Fruit fly (Drosophila melanogaster) whole organism, embryonic: ENCODE measurements around the gene CG31157.

Source experiments
- CG10209 ChIP-seq: fragments of 200-800 bp; sonication (Bioruptor generic); optimal IDR thresholded peaks from 3 replicates; lab custom pipeline; 2017; ENCODE audit warnings: missing biosample characterization, mild to moderate bottlenecking, missing genetic modification characterization, missing genetic modification reagents
- CG12744 ChIP-seq: fragments of 200-800 bp; sonication (Bioruptor generic); optimal IDR thresholded peaks from 2 replicates; lab custom pipeline; 2016; ENCODE audit warnings: missing biosample characterization, missing genetic modification characterization
- CG13775 ChIP-seq: fragments of 200-800 bp; sonication (Bioruptor generic); optimal IDR thresholded peaks from 3 replicates; lab custom pipeline; 2017; ENCODE audit warnings: missing biosample characterization, mild to moderate bottlenecking, missing genetic modification characterization
- CG14860 ChIP-seq: fragments of 200-800 bp; sonication (Bioruptor generic); IDR thresholded peaks from 3 replicates; pipeline ENCODE4 v1.3.6; 2022; ENCODE audit warnings: missing biosample characterization, missing genetic modification characterization; ENCODE audit not compliant: partially characterized antibody
- CG18262 ChIP-seq: fragments of 200-800 bp; optimal IDR thresholded peaks from 3 replicates; lab custom pipeline; 2019; ENCODE audit warnings: missing biosample characterization, mild to moderate bottlenecking, missing genetic modification characterization, moderate library complexity
- CG2120 ChIP-seq: fragments of 200-800 bp; sonication (Bioruptor generic); optimal IDR thresholded peaks from 3 replicates; lab custom pipeline; 2016; ENCODE audit warnings: missing biosample characterization, missing genetic modification characterization
- CG30020 ChIP-seq: fragments of 200-800 bp; optimal IDR thresholded peaks from 2 replicates; lab custom pipeline; 2019; ENCODE audit warnings: missing biosample characterization, mild to moderate bottlenecking, missing genetic modification characterization, moderate library complexity
- CG32532 ChIP-seq: fragments of 200-800 bp; sonication (Bioruptor generic); IDR thresholded peaks from 2 replicates; pipeline ENCODE4 v1.3.6; 2022; ENCODE audit warnings: missing biosample characterization, missing genetic modification characterization
- CG4360 ChIP-seq: fragments of 200-800 bp; sonication (Bioruptor generic); IDR thresholded peaks from 2 replicates; pipeline ENCODE4 v1.3.6; 2022; ENCODE audit warnings: missing biosample characterization, missing genetic modification characterization
- CG5245 ChIP-seq: fragments of 200-800 bp; sonication (Bioruptor generic); optimal IDR thresholded peaks from 3 replicates; lab custom pipeline; 2016; ENCODE audit warnings: missing biosample characterization, missing genetic modification characterization
- CG6175 ChIP-seq: fragments of 200-800 bp; sonication (Bioruptor generic); IDR thresholded peaks from 3 replicates; pipeline ENCODE4 v1.3.6; 2022; ENCODE audit warnings: missing biosample characterization, missing genetic modification characterization
- CG6654 ChIP-seq: fragments of 200-800 bp; sonication (Bioruptor generic); optimal IDR thresholded peaks from 2 replicates; lab custom pipeline; 2017; ENCODE audit warnings: missing biosample characterization, mild to moderate bottlenecking, missing genetic modification characterization
- CG6854 ChIP-seq: fragments of 200-800 bp; sonication (Bioruptor generic); optimal IDR thresholded peaks from 3 replicates; lab custom pipeline; 2017; ENCODE audit warnings: missing biosample characterization, mild to moderate bottlenecking, missing genetic modification characterization
- CG7556 ChIP-seq: fragments of 200-800 bp; sonication (Bioruptor generic); optimal IDR thresholded peaks from 2 replicates; lab custom pipeline; 2017; ENCODE audit warnings: missing biosample characterization, mild to moderate bottlenecking, missing genetic modification characterization
- CG7963 ChIP-seq: fragments of 200-800 bp; sonication (Bioruptor generic); IDR thresholded peaks from 3 replicates; pipeline ENCODE4 v1.3.6; 2022; ENCODE audit warnings: missing biosample characterization, missing genetic modification characterization; ENCODE audit not compliant: partially characterized antibody
- CG8089 ChIP-seq: fragments of 200-800 bp; sonication (Bioruptor generic); optimal IDR thresholded peaks from 3 replicates; lab custom pipeline; 2016; ENCODE audit warnings: missing biosample characterization, missing genetic modification characterization
- CG8281 ChIP-seq: fragments of 200-800 bp; sonication (Bioruptor generic); optimal IDR thresholded peaks from 2 replicates; lab custom pipeline; 2018; ENCODE audit warnings: missing biosample characterization, mild to moderate bottlenecking, missing genetic modification characterization, moderate library complexity
- CG9437 ChIP-seq: fragments of 200-800 bp; sonication (Bioruptor generic); optimal IDR thresholded peaks from 2 replicates; lab custom pipeline; 2018; ENCODE audit warnings: missing biosample characterization, mild to moderate bottlenecking, missing genetic modification characterization
- Chrac-16 ChIP-seq: fragments of 200-800 bp; sonication (Bioruptor generic); optimal IDR thresholded peaks from 3 replicates; lab custom pipeline; 2016; ENCODE audit warnings: missing biosample characterization, missing genetic modification characterization
- Dip2 ChIP-seq: fragments of 200-800 bp; sonication (Bioruptor generic); IDR thresholded peaks from 2 replicates; pipeline ENCODE4 v1.3.6; 2022; ENCODE audit warnings: missing biosample characterization, missing genetic modification characterization
- Hmx ChIP-seq: fragments of 200-800 bp; sonication (Bioruptor generic); optimal IDR thresholded peaks from 2 replicates; lab custom pipeline; 2016; ENCODE audit warnings: missing biosample characterization, missing genetic modification characterization
- MTF-1 ChIP-seq: fragments of 200-800 bp; sonication (Bioruptor generic); optimal IDR thresholded peaks from 2 replicates; lab custom pipeline; 2018; ENCODE audit warnings: missing biosample characterization, mild to moderate bottlenecking, missing genetic modification characterization, borderline replicate concordance
- NC2α ChIP-seq: fragments of 200-800 bp; sonication (Bioruptor generic); optimal IDR thresholded peaks from 2 replicates; lab custom pipeline; 2016; ENCODE audit warnings: missing biosample characterization, missing genetic modification characterization
- Nf-YA ChIP-seq: fragments of 200-800 bp; sonication (Bioruptor generic); IDR thresholded peaks from 2 replicates; pipeline ENCODE4 v1.3.6; 2022; ENCODE audit warnings: missing biosample characterization, missing genetic modification characterization
- Ravus ChIP-seq: fragments of 200-800 bp; sonication (Bioruptor generic); IDR thresholded peaks from 2 replicates; pipeline ENCODE4 v1.3.6; 2022; ENCODE audit warnings: missing biosample characterization, missing genetic modification characterization
- Rx ChIP-seq: fragments of 200-800 bp; sonication (Bioruptor generic); IDR thresholded peaks from 2 replicates; pipeline ENCODE4 v1.3.6; 2022; ENCODE audit warnings: missing biosample characterization, missing genetic modification characterization
- Sox100B ChIP-seq: fragments of 200-800 bp; sonication (Bioruptor generic); optimal IDR thresholded peaks from 3 replicates; lab custom pipeline; 2018; ENCODE audit warnings: missing biosample characterization, mild to moderate bottlenecking, missing genetic modification characterization
- Taf1 ChIP-seq: fragments of 200-800 bp; sonication (Bioruptor generic); IDR thresholded peaks from 2 replicates; pipeline ENCODE4 v1.3.6; 2022; ENCODE audit warnings: missing biosample characterization, missing genetic modification characterization
- abd-A ChIP-seq: fragments of 200-800 bp; sonication (Bioruptor generic); optimal IDR thresholded peaks from 3 replicates; lab custom pipeline; 2019; ENCODE audit warnings: missing biosample characterization, mild to moderate bottlenecking, missing genetic modification characterization, moderate library complexity
- bsh ChIP-seq, 2 experiments: fragments of 200-800 bp; sonication (Bioruptor generic); optimal IDR thresholded peaks; 2 replicates each; lab custom pipeline; 2017 to 2018; ENCODE audit warnings: mild to moderate bottlenecking in 2 of 2, missing biosample characterization in 2 of 2, missing genetic modification characterization in 2 of 2, moderate library complexity in 1 of 2
- chif ChIP-seq, 2 experiments: fragments of 200-800 bp; sonication (Bioruptor generic); optimal IDR thresholded peaks; 3 replicates each; lab custom pipeline; 2016; ENCODE audit warnings: missing biosample characterization in 2 of 2, missing genetic modification characterization in 2 of 2
- cwo ChIP-seq: fragments of 200-800 bp; sonication (Bioruptor generic); optimal IDR thresholded peaks from 3 replicates; lab custom pipeline; 2017; ENCODE audit warnings: missing biosample characterization, missing genetic modification characterization, mild to moderate bottlenecking, moderate library complexity, missing genetic modification reagents
- dpn ChIP-seq, 2 experiments: fragments of 200-800 bp; sonication (Bioruptor generic); optimal IDR thresholded peaks; 3 replicates each; lab custom pipeline; 2016; ENCODE audit warnings: missing biosample characterization in 2 of 2, missing genetic modification characterization in 2 of 2
- esg ChIP-seq: fragments of 200-800 bp; sonication (Bioruptor generic); conservative IDR thresholded peaks from 2 replicates; pipeline ENCODE4 v1.3.6; 2022; ENCODE audit warnings: missing biosample characterization, missing genetic modification characterization
- ewg ChIP-seq: fragments of 200-800 bp; sonication (Bioruptor generic); optimal IDR thresholded peaks from 3 replicates; lab custom pipeline; 2017; ENCODE audit warnings: mild to moderate bottlenecking, missing biosample characterization, missing genetic modification reagents, missing genetic modification characterization
- eyg ChIP-seq: fragments of 200-800 bp; sonication (Bioruptor generic); optimal IDR thresholded peaks from 3 replicates; lab custom pipeline; 2016; ENCODE audit warnings: missing biosample characterization, missing genetic modification characterization
- fu2 ChIP-seq: fragments of 200-800 bp; sonication (Bioruptor generic); optimal IDR thresholded peaks from 2 replicates; lab custom pipeline; 2016; ENCODE audit warnings: missing biosample characterization, missing genetic modification characterization
- gce ChIP-seq: fragments of 200-800 bp; sonication (Bioruptor generic); IDR thresholded peaks from 3 replicates; pipeline ENCODE4 v1.3.6; 2022; ENCODE audit warnings: missing biosample characterization, missing genetic modification characterization
- grn ChIP-seq: fragments of 200-800 bp; sonication (Bioruptor generic); optimal IDR thresholded peaks from 3 replicates; lab custom pipeline; 2017; ENCODE audit warnings: missing biosample characterization, missing genetic modification characterization
- gt ChIP-seq: fragments of 200-800 bp; sonication (Bioruptor generic); IDR thresholded peaks from 2 replicates; pipeline ENCODE4 v1.3.6; 2022; ENCODE audit warnings: missing biosample characterization, missing genetic modification characterization
- insv ChIP-seq, 2 experiments: fragments of 200-800 bp; sonication (Bioruptor generic); optimal IDR thresholded peaks; 3 replicates each; lab custom pipeline; 2016 to 2018; ENCODE audit warnings: missing biosample characterization in 2 of 2, missing genetic modification characterization in 2 of 2
- inv ChIP-seq: fragments of 200-800 bp; sonication (Bioruptor generic); IDR thresholded peaks from 2 replicates; pipeline ENCODE4 v1.3.6; 2022; ENCODE audit warnings: missing biosample characterization, missing genetic modification characterization; ENCODE audit not compliant: partially characterized antibody
- jumu ChIP-seq: fragments of 200-800 bp; sonication (Bioruptor generic); optimal IDR thresholded peaks from 3 replicates; lab custom pipeline; 2016; ENCODE audit warnings: missing biosample characterization, missing genetic modification characterization
- lab ChIP-seq: fragments of 200-800 bp; sonication (Bioruptor generic); optimal IDR thresholded peaks from 3 replicates; lab custom pipeline; 2017; ENCODE audit warnings: missing biosample characterization, missing genetic modification characterization, mild to moderate bottlenecking, moderate library complexity, missing genetic modification reagents
- nmo ChIP-seq: fragments of 200-800 bp; sonication (Bioruptor generic); optimal IDR thresholded peaks from 2 replicates; lab custom pipeline; 2018; ENCODE audit warnings: missing biosample characterization, mild to moderate bottlenecking, missing genetic modification characterization, moderate library complexity
- odd ChIP-seq: fragments of 200-800 bp; sonication (Bioruptor generic); optimal IDR thresholded peaks from 2 replicates; lab custom pipeline; 2017; ENCODE audit warnings: missing biosample characterization, mild to moderate bottlenecking, missing genetic modification characterization
- salm ChIP-seq: fragments of 200-800 bp; sonication (Bioruptor generic); optimal IDR thresholded peaks from 2 replicates; lab custom pipeline; 2018; ENCODE audit warnings: missing biosample characterization, mild to moderate bottlenecking, missing genetic modification characterization
- ttk ChIP-seq: fragments of 200-800 bp; sonication (Bioruptor generic); IDR thresholded peaks from 2 replicates; pipeline ENCODE4 v2.1.2; 2022; ENCODE audit warnings: missing biosample characterization, missing genetic modification characterization
- wdn ChIP-seq: fragments of 200-800 bp; sonication (Bioruptor generic); IDR thresholded peaks from 2 replicates; pipeline ENCODE4 v1.3.6; 2022; ENCODE audit warnings: missing biosample characterization, missing genetic modification characterization

CG31157 gene

DNA sequence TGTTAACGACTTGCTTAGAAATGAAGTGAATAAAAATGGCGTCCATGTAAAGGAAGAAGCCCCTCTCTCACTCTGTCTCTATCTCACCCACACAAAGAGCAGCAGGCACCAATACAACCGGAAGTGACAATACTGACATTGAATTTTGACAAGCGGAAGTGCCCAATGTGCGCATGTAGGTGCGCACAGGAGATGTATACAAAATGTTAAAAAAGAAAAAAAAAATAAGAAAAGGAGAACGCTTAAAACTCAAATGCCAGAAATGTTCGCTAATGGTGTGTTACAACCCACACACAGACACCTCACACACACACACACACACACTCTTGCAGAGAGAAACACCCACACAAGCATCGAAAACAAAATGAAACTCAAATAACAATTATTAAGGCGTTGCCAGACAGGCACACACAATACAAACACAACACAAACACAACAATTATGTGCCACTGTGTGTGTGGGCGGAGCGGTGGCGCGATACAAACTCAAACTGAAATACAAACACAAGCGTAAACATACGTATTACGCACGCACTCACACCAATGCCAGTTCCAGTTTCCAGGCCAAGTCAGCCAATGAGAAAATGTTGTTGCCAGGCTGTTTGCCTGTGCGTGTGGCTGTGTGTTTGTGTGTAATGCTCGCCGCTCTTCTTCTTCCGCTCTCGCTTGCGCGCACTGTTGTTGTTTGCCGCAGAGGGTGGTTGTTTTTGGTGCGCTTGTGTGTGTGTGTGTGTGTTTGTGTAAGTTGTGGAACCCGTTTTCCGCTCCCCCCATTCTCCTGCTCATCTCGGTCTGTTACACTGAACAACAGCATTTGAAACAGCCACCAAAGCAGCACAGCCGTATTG is 16.4 kb downstream of the CG31157 start (continued):
- TF ChIP-seq CG8281 (tag; lab: Kevin White, UChicago): no peak
- TF ChIP-seq CG6854: no peak
- no peak for TF ChIP-seq gt (GFP tag; lab: Robert Waterston, UW)
- no peak for TF ChIP-seq Taf1 (GFP tag; lab: Robert Waterston, UW)
- TF ChIP-seq Sox100B (GFP tag; lab: Kevin White, UChicago): no peak
- TF ChIP-seq jumu: no peak
- TF ChIP-seq esg (GFP tag; lab: Robert Waterston, UW): no peak
- TF ChIP-seq Hmx (GFP tag; lab: Kevin White, UChicago): no peak
- TF ChIP-seq Chrac-16: no peak
- no peak for TF ChIP-seq dpn (GFP tag; optimal IDR thresholded peaks at IDR 0.05; lab: Kevin White, UChicago)
- no peak for TF ChIP-seq grn (GFP tag; lab: Kevin White, UChicago)
- peak; percentile 40; the same call in 1 of the 2 replicates for TF ChIP-seq CG32532 (GFP tag; lab: Robert Waterston, UW)
- TF ChIP-seq odd: peak; percentile 28
- TF ChIP-seq CG4360 (GFP tag; lab: Robert Waterston, UW): peak; percentile 84
- no peak for TF ChIP-seq CG12744 (GFP tag; lab: Kevin White, UChicago)
- TF ChIP-seq MTF-1: no peak
- TF ChIP-seq ewg: peak; percentile 71
- no peak for TF ChIP-seq CG6175
- TF ChIP-seq insv (GFP tag; optimal IDR thresholded peaks at IDR 0.05; lab: Kevin White, UChicago): peak in 1 of 2 experiments; percentile 16
- TF ChIP-seq nmo (GFP tag; lab: Kevin White, UChicago): peak; percentile 46
- peak; percentile 94 for TF ChIP-seq Nf-YA (GFP tag; lab: Robert Waterston, UW)
- peak; percentile 85 for TF ChIP-seq ttk (GFP tag; lab: Robert Waterston, UW)
- no peak for TF ChIP-seq salm
- no peak for TF ChIP-seq CG14860 (GFP tag; lab: Robert Waterston, UW)
- no peak for TF ChIP-seq fu2 (GFP tag; lab: Kevin White, UChicago)
- TF ChIP-seq CG7556 (GFP tag; lab: Kevin White, UChicago): no peak
- no peak for TF ChIP-seq CG7963 (GFP tag; lab: Robert Waterston, UW)
- TF ChIP-seq Rx (GFP tag; lab: Robert Waterston, UW): no peak
- no peak for TF ChIP-seq lab (GFP tag; lab: Kevin White, UChicago)
- TF ChIP-seq bsh (GFP tag; optimal IDR thresholded peaks at IDR 0.05; lab: Kevin White, UChicago): no peak
- no peak for TF ChIP-seq wdn
- TF ChIP-seq CG6654 (GFP tag; lab: Kevin White, UChicago): no peak
- TF ChIP-seq Dip2: no peak
- TF ChIP-seq CG30020 (tag; lab: Kevin White, UChicago): no peak
- TF ChIP-seq eyg (GFP tag; lab: Kevin White, UChicago): no peak
- no peak for TF ChIP-seq NC2α
- no peak for TF ChIP-seq gce (GFP tag; lab: Robert Waterston, UW)
- TF ChIP-seq cwo (GFP tag; lab: Kevin White, UChicago): no peak
- TF ChIP-seq chif (GFP tag; optimal IDR thresholded peaks at IDR 0.05; lab: Kevin White, UChicago): peak in 1 of 2 experiments; percentile 41
- TF ChIP-seq CG2120 (GFP tag; lab: Kevin White, UChicago): no peak
- TF ChIP-seq Ravus (GFP tag; lab: Robert Waterston, UW): no peak
- TF ChIP-seq inv (GFP tag; lab: Robert Waterston, UW): no peak
- TF ChIP-seq abd-A (tag; lab: Kevin White, UChicago): peak; percentile 93
- no peak for TF ChIP-seq CG9437 (GFP tag; lab: Kevin White, UChicago)
- TF ChIP-seq CG10209 (GFP tag; lab: Kevin White, UChicago): no peak
- TF ChIP-seq CG5245 (GFP tag; lab: Kevin White, UChicago): no peak
- no peak for TF ChIP-seq CG8089 (GFP tag; lab: Kevin White, UChicago)
- peak; percentile 19 for TF ChIP-seq CG13775 (GFP tag; lab: Kevin White, UChicago)
- peak; percentile 7 for TF ChIP-seq CG18262 (tag; lab: Kevin White, UChicago)
